Worm (Caenorhabditis elegans): ENCODE results near the gene cec-2.

DNA sequence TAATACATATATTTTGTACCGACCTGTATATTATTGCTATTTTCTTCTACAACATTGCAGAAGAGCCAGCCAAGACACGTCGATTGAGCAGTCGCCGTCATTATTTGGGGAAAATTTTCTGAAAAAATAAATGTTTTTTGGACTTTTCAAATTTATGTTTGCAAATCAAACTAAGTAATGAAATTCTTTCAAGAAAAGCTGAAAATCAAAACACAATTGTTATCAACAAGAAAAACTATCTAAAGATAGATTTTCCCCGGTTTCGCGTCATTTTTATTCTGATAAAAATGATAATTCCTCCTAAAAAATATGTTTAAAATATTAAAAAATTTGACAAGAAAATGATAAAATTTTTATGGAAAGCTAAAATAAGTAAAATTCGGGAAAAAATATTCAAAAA is 12.6 kb upstream of the cec-2 start, which contains the start of gene C50A2.3:
- TF ChIP-seq elt-3 (tag; optimal IDR thresholded peaks at IDR 0.05), result no peak
- no peak for TF ChIP-seq ztf-11 (tag; optimal IDR thresholded peaks at IDR 0.05)
- no peak for TF ChIP-seq nhr-2 (tag; optimal IDR thresholded peaks at IDR 0.05)
- no peak for TF ChIP-seq lin-13 (tag; optimal IDR thresholded peaks at IDR 0.05)
